Worm (Caenorhabditis elegans): ENCODE measurements around the gene acaa-2.

acaa-2 gene

ce11 chrIII:13359847-13360246 lies 15.1 kb downstream of the acaa-2 start (continued):
- TF ChIP-seq F49E8.2 (tag; optimal IDR thresholded peaks at IDR 0.05; ENCODE audit: borderline replicate concordance) (no peak), nhr-111 (GFP tag; optimal IDR thresholded peaks at IDR 0.05) (no peak), arid-1 (GFP tag; conservative IDR thresholded peaks at IDR 0.05) (no peak), nhr-76 (tag; optimal IDR thresholded peaks at IDR 0.05) (no peak), duxl-1 (tag; optimal IDR thresholded peaks at IDR 0.05; ENCODE audit: poor library complexity) (no peak), sdz-12 (GFP tag; optimal IDR thresholded peaks at IDR 0.05) (no peak), T20F7.1 (GFP tag; optimal IDR thresholded peaks at IDR 0.05) (no peak), nhr-25 (tag; optimal IDR thresholded peaks at IDR 0.05; ENCODE audit: borderline replicate concordance, insufficient read depth) (no peak), zip-11 (GFP tag; IDR thresholded peaks at IDR 0.05) (no peak), hlh-11 (tag; optimal IDR thresholded peaks at IDR 0.05) (no peak), nhr-102 (tag; optimal IDR thresholded peaks at IDR 0.05) (no peak), daf-12 (tag; optimal IDR thresholded peaks at IDR 0.05) (no peak), lir-3 (tag; optimal IDR thresholded peaks at IDR 0.05) (no peak), pha-4 (GFP tag; IDR thresholded peaks at IDR 0.05) (no peak), pha-4 (tag; optimal IDR thresholded peaks at IDR 0.05) (peak; percentile 87), nhr-11 (tag; optimal IDR thresholded peaks at IDR 0.05) (peak; percentile 74), lin-29 (GFP tag; IDR thresholded peaks at IDR 0.05) (no peak), ZK337.2 (GFP tag; IDR thresholded peaks at IDR 0.05) (no peak), mdl-1 (tag; optimal IDR thresholded peaks at IDR 0.05) (peak; percentile 65 to 90), tag-97 (GFP tag; IDR thresholded peaks at IDR 0.05) (no peak), ceh-28 (tag; optimal IDR thresholded peaks at IDR 0.05) (no peak), fos-1 (tag; optimal IDR thresholded peaks at IDR 0.05) (no peak), nhr-10 (tag; optimal IDR thresholded peaks at IDR 0.05) (no peak), lin-39 (tag; optimal IDR thresholded peaks at IDR 0.05) (no peak), nhr-28 (tag; optimal IDR thresholded peaks at IDR 0.05) (peak; percentile 97), daf-19 (GFP tag; conservative IDR thresholded peaks at IDR 0.05) (no peak), lsy-2 (tag; optimal IDR thresholded peaks at IDR 0.05) (no peak), unc-130 (GFP tag; optimal IDR thresholded peaks at IDR 0.05) (no peak), madf-5 (GFP tag; IDR thresholded peaks at IDR 0.05) (no peak), vab-7 (GFP tag; IDR thresholded peaks at IDR 0.05) (no peak), ceh-62 (tag; optimal IDR thresholded peaks at IDR 0.05) (no peak), unc-62 (GFP tag; optimal IDR thresholded peaks at IDR 0.05 in 1 of 2) (peak in 1 of 2 experiments; percentile 63), unc-62 (tag; optimal IDR thresholded peaks at IDR 0.05) (no peak), ctbp-1 (GFP tag; IDR thresholded peaks at IDR 0.05) (no peak), dmd-6 (GFP tag; IDR thresholded peaks at IDR 0.05) (no peak; the same call in 1 of the 2 replicates), spr-3 (GFP tag; optimal IDR thresholded peaks at IDR 0.05) (no peak), php-3 (GFP tag; IDR thresholded peaks at IDR 0.05) (no peak)

ce11 chrIII:13370980-13371379 lies 26.2 kb downstream of the acaa-2 start, which contains the start of gene T03F6.9:
TSS of gene T03F6.9 (minus strand) at chrIII:13371080.
- TF ChIP-seq sdz-12 (GFP tag; optimal IDR thresholded peaks at IDR 0.05) = no peak

DNA sequence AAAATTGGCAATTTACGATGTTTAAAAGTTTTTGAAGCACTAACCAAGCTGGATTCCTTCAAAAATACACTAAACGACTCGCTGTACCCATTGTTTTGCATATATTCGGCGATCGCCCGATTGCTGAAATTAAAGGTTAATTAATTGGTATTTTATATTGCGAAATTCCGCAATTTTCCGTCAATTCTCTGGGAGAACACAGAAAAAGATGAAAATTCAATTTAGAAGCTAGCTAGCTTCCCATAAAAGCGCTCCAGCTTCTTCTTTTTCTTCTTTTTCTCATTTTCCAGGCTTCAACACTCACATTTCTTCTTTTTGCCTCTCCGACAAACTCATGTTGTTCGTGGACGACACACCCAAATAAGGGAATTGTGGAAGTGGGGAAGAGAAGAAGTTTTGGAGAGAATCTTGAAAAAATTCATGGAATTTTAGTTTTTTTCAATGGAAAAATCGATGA lies 31.6 kb downstream of the acaa-2 start, which contains the start of gene lis-1:
TSS of gene lis-1 (minus strand) at position 407 of the 457 bp plus-strand sequence.
- TF ChIP-seq Y5F2A.4 (GFP tag; optimal IDR thresholded peaks at IDR 0.05) (no peak), lsy-2 (tag; optimal IDR thresholded peaks at IDR 0.05) (peak in 1 of 2 experiments; percentile 5), ces-1 (GFP tag; optimal IDR thresholded peaks at IDR 0.05) (peak; percentile 55), lin-29 (GFP tag; IDR thresholded peaks at IDR 0.05) (no peak), spr-3 (GFP tag; optimal IDR thresholded peaks at IDR 0.05) (no peak), ctbp-1 (GFP tag; IDR thresholded peaks at IDR 0.05) (peak; percentile 51; the same call in 1 of the 2 replicates), attf-4 (tag; optimal IDR thresholded peaks at IDR 0.05) (no peak)

Data from whole organism, L4 larva.